Worm (Caenorhabditis elegans) whole organism, early embryonic: ENCODE results near the gene twk-46.
"Not testable (repeated sequence)": the region's sequence is repeated elsewhere in the genome, so short reads cannot be mapped to it uniquely, and the experiment has no call there.

Source experiments
- B0310.2 ChIP-seq: sonication (generic microtip); optimal IDR thresholded peaks from 2 replicates; lab custom pipeline; 2016; ENCODE audit warnings: mild to moderate bottlenecking, missing genetic modification characterization, missing compliant biosample characterization
- F13C5.2 ChIP-seq: sonication (generic microtip); optimal IDR thresholded peaks from 2 replicates; lab custom pipeline; 2017; ENCODE audit warnings: mild to moderate bottlenecking, missing genetic modification characterization, inconsistent platforms, missing compliant biosample characterization
- aly-1 ChIP-seq: sonication (generic microtip); optimal IDR thresholded peaks from 2 replicates; lab custom pipeline; 2016; ENCODE audit warnings: missing genetic modification characterization, missing compliant biosample characterization
- ama-1 ChIP-seq: fragments of 150-350 bp; optimal IDR thresholded peaks from 2 replicates; lab custom pipeline; 2014
- ceh-13 ChIP-seq: fragments of 200-800 bp; sonication (Bioruptor generic); optimal IDR thresholded peaks from 2 replicates; lab custom pipeline; 2018; ENCODE audit warnings: mild to moderate bottlenecking, missing genetic modification characterization, missing compliant biosample characterization
- ets-7 ChIP-seq: sonication (generic microtip); optimal IDR thresholded peaks from 2 replicates; lab custom pipeline; 2016; ENCODE audit warnings: missing genotype, missing genetic modification characterization, missing compliant biosample characterization
- flt-1 ChIP-seq: fragments of 200-800 bp; sonication (Bioruptor generic); IDR thresholded peaks from 2 replicates; pipeline ENCODE4 v1.3.6; 2022; ENCODE audit warnings: missing genetic modification characterization, missing compliant biosample characterization
- hmbx-1 ChIP-seq: sonication (generic microtip); optimal IDR thresholded peaks from 2 replicates; lab custom pipeline; 2016; ENCODE audit warnings: mild to moderate bottlenecking, missing genetic modification characterization, missing compliant biosample characterization
- hmg-4 ChIP-seq: fragments of 200-800 bp; sonication (Bioruptor generic); optimal IDR thresholded peaks from 2 replicates; lab custom pipeline; 2018; ENCODE audit warnings: mild to moderate bottlenecking, missing genetic modification characterization, missing compliant biosample characterization
- hnd-1 ChIP-seq: sonication (generic microtip); optimal IDR thresholded peaks from 2 replicates; lab custom pipeline; 2016; ENCODE audit warnings: missing genetic modification characterization, missing compliant biosample characterization
- pes-1 ChIP-seq: fragments of 200-800 bp; sonication (Bioruptor generic); IDR thresholded peaks from 2 replicates; pipeline ENCODE4 v1.3.6; 2022; ENCODE audit warnings: missing genetic modification reagents, missing genetic modification characterization, missing compliant biosample characterization
- scrt-1 ChIP-seq: fragments of 200-800 bp; sonication (Bioruptor generic); IDR thresholded peaks from 2 replicates; pipeline ENCODE4 v1.3.6; 2022; ENCODE audit warnings: missing genetic modification characterization, missing compliant biosample characterization
- sea-1 ChIP-seq: fragments of 200-800 bp; sonication (Bioruptor generic); conservative IDR thresholded peaks from 2 replicates; pipeline ENCODE4 v1.3.6; 2022; ENCODE audit warnings: missing genetic modification characterization, missing compliant biosample characterization
- tbx-11 ChIP-seq: fragments of 200-800 bp; sonication (Bioruptor generic); IDR thresholded peaks from 2 replicates; pipeline ENCODE4 v1.3.6; 2022; ENCODE audit warnings: missing genetic modification characterization, missing compliant biosample characterization
- tbx-37 ChIP-seq: fragments of 200-800 bp; sonication (Bioruptor generic); conservative IDR thresholded peaks from 2 replicates; pipeline ENCODE4 v1.3.6; 2022; ENCODE audit warnings: missing genetic modification reagents, missing genetic modification characterization, missing compliant biosample characterization
- tra-4 ChIP-seq: sonication (generic microtip); optimal IDR thresholded peaks from 2 replicates; lab custom pipeline; 2017; ENCODE audit warnings: missing genetic modification characterization, missing compliant biosample characterization

twk-46 gene

DNA sequence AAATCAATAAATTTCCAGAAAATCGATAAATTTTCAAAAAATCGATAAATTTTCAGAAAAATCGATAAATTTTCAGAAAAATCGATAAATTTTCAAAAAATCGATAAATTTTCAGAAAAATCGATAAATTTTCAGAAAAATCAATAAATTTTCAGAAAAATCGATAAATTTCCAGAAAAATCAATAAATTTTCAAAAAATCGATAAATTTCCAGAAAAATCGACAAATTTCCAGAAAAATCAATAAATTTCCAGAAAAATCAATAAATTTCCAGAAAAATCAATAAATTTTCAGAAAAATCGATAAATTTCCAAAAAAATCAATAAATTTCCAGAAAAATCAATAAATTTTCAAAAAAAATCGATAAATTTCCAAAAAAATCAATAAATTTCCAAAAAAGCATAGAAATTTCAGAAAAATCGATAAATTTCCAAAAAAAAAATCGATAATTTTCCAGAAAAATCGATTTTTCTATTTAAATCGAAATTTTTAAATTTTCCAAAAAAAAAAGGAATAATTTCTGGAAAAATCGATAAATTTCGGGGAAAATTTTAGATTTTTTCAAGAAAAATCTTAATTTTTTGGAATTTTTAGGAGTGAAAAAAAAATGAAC, 41.7 kb downstream of the twk-46 start, which contains the start of gene zhp-4:
TSS of gene zhp-4 (minus strand) at position 198 of the 613 bp plus-strand sequence.
- not testable (repeated sequence) for TF ChIP-seq hmbx-1 (tag; lab: Kevin White, UChicago); ama-1 (lab: Kevin White, UChicago); hmg-4 (GFP tag; lab: Kevin White, UChicago)

DNA sequence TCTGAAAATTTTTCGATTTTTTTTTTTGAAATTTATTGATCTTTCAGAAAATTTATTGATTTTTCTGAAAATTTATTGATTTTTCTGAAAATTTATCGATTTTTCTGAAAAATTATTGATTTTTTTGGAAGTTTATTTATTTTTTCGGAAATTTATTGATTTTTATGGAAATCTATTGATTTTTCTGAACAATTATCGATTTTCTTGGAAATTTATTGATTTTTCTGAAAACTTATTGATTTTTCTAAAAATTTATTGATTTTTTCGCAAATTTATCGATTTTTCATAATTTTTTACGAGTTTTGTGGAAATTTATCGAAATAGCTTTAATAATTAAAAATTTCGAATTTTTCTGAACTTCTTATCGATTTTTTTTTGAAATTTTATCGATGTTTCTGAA, 47.1 kb downstream of the twk-46 start:
- TF ChIP-seq sea-1: no peak
- TF ChIP-seq B0310.2 (tag; lab: Kevin White, UChicago): no peak
- no peak for TF ChIP-seq hmbx-1 (tag; lab: Kevin White, UChicago)
- TF ChIP-seq hmg-4 (GFP tag; lab: Kevin White, UChicago): no peak
- no peak for TF ChIP-seq aly-1
- no peak for TF ChIP-seq pes-1 (GFP tag; lab: Robert Waterston, UW)
- no peak for TF ChIP-seq tra-4 (tag; lab: Kevin White, UChicago)
- no peak for TF ChIP-seq hnd-1 (tag; lab: Kevin White, UChicago)
- TF ChIP-seq ama-1 (lab: Kevin White, UChicago): no peak
- TF ChIP-seq F13C5.2: no peak
- no peak for TF ChIP-seq tbx-11
- TF ChIP-seq tbx-37 (GFP tag; lab: Robert Waterston, UW): no peak
- no peak for TF ChIP-seq ceh-13 (GFP tag; lab: Kevin White, UChicago)
- no peak for TF ChIP-seq flt-1 (GFP tag; lab: Robert Waterston, UW)
- TF ChIP-seq scrt-1 (GFP tag; lab: Robert Waterston, UW): no peak
- TF ChIP-seq ets-7 (tag; lab: Kevin White, UChicago): no peak
